Fruit fly (Drosophila melanogaster) whole organism, embryonic: ENCODE data around the gene CG6094.

Source experiments
- CG10209 ChIP-seq: fragments of 200-800 bp; sonication (Bioruptor generic); optimal IDR thresholded peaks from 3 replicates; lab custom pipeline; 2017; ENCODE audit warnings: missing biosample characterization, mild to moderate bottlenecking, missing genetic modification characterization, missing genetic modification reagents
- CG10321 ChIP-seq: fragments of 200-800 bp; sonication (Bioruptor generic); IDR thresholded peaks from 2 replicates; pipeline ENCODE4 v1.3.6; 2022; ENCODE audit warnings: missing biosample characterization, missing genetic modification characterization
- CG16815 ChIP-seq: fragments of 200-800 bp; sonication (Bioruptor generic); optimal IDR thresholded peaks from 3 replicates; lab custom pipeline; 2017; ENCODE audit warnings: missing biosample characterization, mild to moderate bottlenecking, missing genetic modification characterization
- CG17568 ChIP-seq: fragments of 200-800 bp; sonication (Bioruptor generic); optimal IDR thresholded peaks from 2 replicates; lab custom pipeline; 2018; ENCODE audit warnings: missing biosample characterization, mild to moderate bottlenecking, missing genetic modification characterization, moderate library complexity
- Ets97D ChIP-seq: fragments of 200-800 bp; sonication (Bioruptor generic); optimal IDR thresholded peaks from 3 replicates; lab custom pipeline; 2016; ENCODE audit warnings: missing biosample characterization, missing genetic modification characterization
- HLH4C ChIP-seq: fragments of 200-800 bp; sonication (Bioruptor generic); IDR thresholded peaks from 3 replicates; pipeline ENCODE4 v1.3.6; 2022; ENCODE audit warnings: missing biosample characterization, missing genetic modification characterization; ENCODE audit not compliant: partially characterized antibody
- Hr51 ChIP-seq, 2 experiments: fragments of 200-800 bp; sonication (Bioruptor generic); optimal IDR thresholded peaks; 2 replicates in 1 of 2; 3 replicates in 1 of 2; lab custom pipeline; 2016 to 2018; ENCODE audit warnings: missing biosample characterization in 2 of 2, missing genetic modification characterization in 2 of 2, mild to moderate bottlenecking in 1 of 2, moderate library complexity in 1 of 2
- crc ChIP-seq: fragments of 200-800 bp; sonication (Bioruptor generic); optimal IDR thresholded peaks from 2 replicates; lab custom pipeline; 2016; ENCODE audit warnings: missing biosample characterization, missing genetic modification characterization
- eve ChIP-seq, 2 experiments: fragments of >200 bp; optimal IDR thresholded peaks; 2 replicates each; lab custom pipeline; 2017; ENCODE audit warnings: missing biosample characterization in 2 of 2, missing genetic modification characterization in 2 of 2
- pan ChIP-seq, 4 experiments: fragments of >200 bp in 3 of 4; fragments of 200-800 bp in 1 of 4; sonication (Bioruptor generic) in 1 of 4; optimal IDR thresholded peaks in 3 of 4; IDR thresholded peaks in 1 of 4; 2 replicates each; pipeline versions ENCODE4 v1.3.6 to Lab custom; 2017 to 2022; ENCODE audit warnings: missing biosample characterization in 2 of 4, missing genetic modification characterization in 2 of 4, mixed read lengths in 1 of 4
- ttk ChIP-seq: fragments of 200-800 bp; sonication (Bioruptor generic); IDR thresholded peaks from 2 replicates; pipeline ENCODE4 v2.1.2; 2022; ENCODE audit warnings: missing biosample characterization, missing genetic modification characterization

- no peak for TF ChIP-seq HLH4C
- TF ChIP-seq CG10321 (GFP tag; lab: Robert Waterston, UW) = no peak
- no peak for TF ChIP-seq CG16815 (GFP tag; lab: Kevin White, UChicago)
- no peak for TF ChIP-seq pan (optimal IDR thresholded peaks at IDR 0.05; lab: Kevin White, UChicago)
- no peak for TF ChIP-seq pan (GFP tag; optimal IDR thresholded peaks at IDR 0.05 in 1 of 2, IDR thresholded peaks at IDR 0.05 in 1 of 2)
- TF ChIP-seq Hr51 (GFP tag; optimal IDR thresholded peaks at IDR 0.05; lab: Kevin White, UChicago) = no peak
- TF ChIP-seq CG10209 (GFP tag; lab: Kevin White, UChicago) = no peak
- TF ChIP-seq CG17568 = no peak
- TF ChIP-seq crc = no peak
- TF ChIP-seq Ets97D (GFP tag; lab: Kevin White, UChicago) = no peak
- no peak for TF ChIP-seq eve (GFP tag; optimal IDR thresholded peaks at IDR 0.05; lab: Kevin White, UChicago)
- no peak for TF ChIP-seq ttk (GFP tag; lab: Robert Waterston, UW)
Measured at dm6 chr2L:10495495-10495894, 11.4 kb upstream of the CG6094 start.
